Fruit fly (Drosophila melanogaster): ENCODE results near the gene CG42450.

The CG42450 gene

DNA sequence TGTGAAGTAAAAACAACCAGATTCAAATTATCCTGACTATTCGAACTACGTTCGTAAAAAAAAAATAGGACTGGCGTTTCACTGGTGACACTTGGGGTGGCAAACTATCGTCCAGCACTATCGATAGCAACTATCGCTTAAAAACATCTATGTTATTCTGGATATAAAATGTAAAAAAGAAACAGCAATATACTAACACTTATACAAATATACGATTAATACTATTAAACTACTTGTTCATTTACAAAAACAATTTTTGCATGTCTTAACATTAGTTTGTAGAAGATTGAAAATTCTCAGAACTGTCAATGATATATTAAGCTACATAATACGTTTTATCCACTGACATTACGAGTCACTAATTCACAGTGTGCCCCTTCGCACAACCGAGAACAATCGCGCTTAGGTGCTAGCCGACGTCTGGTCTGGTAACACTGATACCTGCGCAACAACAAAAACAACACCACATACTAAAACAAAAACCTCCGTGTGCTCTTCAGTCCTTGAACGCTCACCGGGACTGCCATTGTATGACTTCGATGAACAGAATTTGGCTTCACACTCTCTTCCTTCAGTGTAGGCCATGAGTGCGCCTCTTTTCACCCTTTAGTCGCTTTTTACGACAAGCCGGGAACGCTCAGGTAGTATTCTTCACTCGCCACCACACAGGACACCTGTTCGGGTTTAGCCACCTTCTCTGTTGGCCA lies 29.5 kb upstream of the CG42450 start, which contains the start of gene CG18259 (continued):
- TF ChIP-seq bab2 (GFP tag; optimal IDR thresholded peaks at IDR 0.05) = no peak
- no peak for TF ChIP-seq CrebB (tag; optimal IDR thresholded peaks at IDR 0.05)
- TF ChIP-seq BEAF-32 (GFP tag; optimal IDR thresholded peaks at IDR 0.05) = peak; percentile 94
- TF ChIP-seq da (GFP tag; optimal IDR thresholded peaks at IDR 0.05) = no peak
- TF ChIP-seq CG2116 (GFP tag; optimal IDR thresholded peaks at IDR 0.05) = peak; percentile 57
- TF ChIP-seq lov (optimal IDR thresholded peaks at IDR 0.05) = no peak
- no peak for TF ChIP-seq lov (GFP tag; IDR thresholded peaks at IDR 0.05)
- TF ChIP-seq Bgb (GFP tag; IDR thresholded peaks at IDR 0.05; ENCODE audit: partially characterized antibody) = peak; percentile 77
- peak; percentile 57 for TF ChIP-seq Ets97D (GFP tag; optimal IDR thresholded peaks at IDR 0.05)
- TF ChIP-seq CG16813 (GFP tag; IDR thresholded peaks at IDR 0.05; ENCODE audit: partially characterized antibody) = peak; percentile 91
- TF ChIP-seq CkIIα-i1 (GFP tag; IDR thresholded peaks at IDR 0.05) = no peak
- peak; percentile 20 for TF ChIP-seq CG10267 (tag; optimal IDR thresholded peaks at IDR 0.05)
- peak; percentile 70; the same call in 1 of the 2 replicates for TF ChIP-seq bbx (GFP tag; IDR thresholded peaks at IDR 0.05; ENCODE audit: partially characterized antibody)
- TF ChIP-seq Pdp1 (GFP tag; optimal IDR thresholded peaks at IDR 0.05) = peak in 1 of 2 experiments; percentile 46
- TF ChIP-seq ERR (GFP tag; optimal IDR thresholded peaks at IDR 0.05) = no peak
- TF ChIP-seq CG11456 (GFP tag; IDR thresholded peaks at IDR 0.05) = no peak
- 0 out of 2 replicates have a peak, but pooled peaks have one; percentile 38 for TF ChIP-seq nerfin-2 (GFP tag; IDR thresholded peaks at IDR 0.05; ENCODE audit: partially characterized antibody)
- no peak for TF ChIP-seq CG13296 (GFP tag; optimal IDR thresholded peaks at IDR 0.05)
- no peak for TF ChIP-seq CG11398 (GFP tag; optimal IDR thresholded peaks at IDR 0.05)
- no peak for TF ChIP-seq al (GFP tag; IDR thresholded peaks at IDR 0.05)
- TF ChIP-seq Sox102F (GFP tag; optimal IDR thresholded peaks at IDR 0.05) = no peak
- TF ChIP-seq luna (GFP tag; optimal IDR thresholded peaks at IDR 0.05) = no peak
- peak; percentile 41; the same call in 1 of the 2 replicates for TF ChIP-seq tna (GFP tag; IDR thresholded peaks at IDR 0.05; ENCODE audit: partially characterized antibody)
- TF ChIP-seq Dip3 (GFP tag; optimal IDR thresholded peaks at IDR 0.05) = no peak
- TF ChIP-seq Six4 (GFP tag; optimal IDR thresholded peaks at IDR 0.05) = no peak
- TF ChIP-seq dati (GFP tag; IDR thresholded peaks at IDR 0.05) = no peak
- TF ChIP-seq CG12391 (tag; optimal IDR thresholded peaks at IDR 0.05) = peak; percentile 35
- TF ChIP-seq MESR4 (GFP tag; optimal IDR thresholded peaks at IDR 0.05) = peak; percentile 54
- no peak for TF ChIP-seq CG12299 (tag; optimal IDR thresholded peaks at IDR 0.05)
- TF ChIP-seq vnd (GFP tag; IDR thresholded peaks at IDR 0.05; ENCODE audit: partially characterized antibody) = peak; percentile 86
- no peak for TF ChIP-seq D19B (GFP tag; optimal IDR thresholded peaks at IDR 0.05)
- no peak for TF ChIP-seq CG18599 (GFP tag; optimal IDR thresholded peaks at IDR 0.05)
- no peak for TF ChIP-seq CG17359 (tag; optimal IDR thresholded peaks at IDR 0.05)
- peak; percentile 72; the same call in 2 of the 3 replicates for TF ChIP-seq CG6791 (GFP tag; IDR thresholded peaks at IDR 0.05; ENCODE audit: partially characterized antibody)
- TF ChIP-seq sd (tag; optimal IDR thresholded peaks at IDR 0.05) = no peak
- TF ChIP-seq CG33213 (GFP tag; optimal IDR thresholded peaks at IDR 0.05) = peak; percentile 2
- peak; percentile 52 for TF ChIP-seq CG4617 (GFP tag; optimal IDR thresholded peaks at IDR 0.05; ENCODE audit: borderline replicate concordance)
- TF ChIP-seq CG2712 (tag; optimal IDR thresholded peaks at IDR 0.05) = peak; percentile 28
- TF ChIP-seq CG17912 (GFP tag; optimal IDR thresholded peaks at IDR 0.05) = no peak
- peak; percentile 46 for TF ChIP-seq CG3847 (GFP tag; IDR thresholded peaks at IDR 0.05)
- TF ChIP-seq sim (GFP tag; IDR thresholded peaks at IDR 0.05) = no peak
- no peak for TF ChIP-seq Usf (GFP tag; optimal IDR thresholded peaks at IDR 0.05)
- no peak for TF ChIP-seq ro (GFP tag; IDR thresholded peaks at IDR 0.05)
- peak; percentile 19 for TF ChIP-seq mam (GFP tag; optimal IDR thresholded peaks at IDR 0.05)
- no peak for TF ChIP-seq Dek (tag; optimal IDR thresholded peaks at IDR 0.05)
- no peak for TF ChIP-seq ind (GFP tag; optimal IDR thresholded peaks at IDR 0.05)
- TF ChIP-seq E2f2 (GFP tag; IDR thresholded peaks at IDR 0.05) = 0 out of 2 replicates have a peak, but pooled peaks have one; percentile 18
- TF ChIP-seq CG7745 (tag; optimal IDR thresholded peaks at IDR 0.05) = no peak
- no peak for TF ChIP-seq hth (optimal IDR thresholded peaks at IDR 0.05)
- TF ChIP-seq CTCF (GFP tag; optimal IDR thresholded peaks at IDR 0.05) = no peak
